Fruit fly (Drosophila melanogaster) whole organism, wandering third instar larva: ENCODE data around the gene CG33703.

Experiments
- CG32264 ChIP-seq: fragments of 200-800 bp; sonication (Bioruptor generic); optimal IDR thresholded peaks from 2 replicates; lab custom pipeline; 2016; ENCODE audit warnings: missing biosample characterization, missing genetic modification characterization
- CG9705 ChIP-seq: fragments of 200-800 bp; sonication (Bioruptor generic); optimal IDR thresholded peaks from 2 replicates; lab custom pipeline; 2018; ENCODE audit warnings: missing biosample characterization, mild to moderate bottlenecking, missing genetic modification characterization
- CrebA ChIP-seq: fragments of 200-800 bp; sonication (Bioruptor generic); optimal IDR thresholded peaks from 2 replicates; lab custom pipeline; 2016; ENCODE audit warnings: missing biosample characterization, mild to moderate bottlenecking, missing genetic modification characterization, borderline replicate concordance
- Dfd ChIP-seq: fragments of >200 bp; optimal IDR thresholded peaks from 2 replicates; lab custom pipeline; 2017; ENCODE audit warnings: missing biosample characterization, missing genetic modification characterization
- Dif ChIP-seq: fragments of 200-275, 200-300 bp; sonication (Bioruptor generic); optimal IDR thresholded peaks from 2 replicates; lab custom pipeline; 2018; ENCODE audit warnings: missing biosample characterization, missing genetic modification characterization; ENCODE audit not compliant: partially characterized antibody
- GATAd ChIP-seq: sonication (Bioruptor generic); optimal IDR thresholded peaks from 2 replicates; lab custom pipeline; 2016; ENCODE audit warnings: missing biosample characterization, missing genetic modification characterization
- HLH106 ChIP-seq: fragments of 200-800 bp; optimal IDR thresholded peaks from 3 replicates; lab custom pipeline; 2019; ENCODE audit warnings: missing biosample characterization, mild to moderate bottlenecking, missing genetic modification characterization, moderate library complexity
- Hnf4 ChIP-seq: fragments of 200-800 bp; sonication (Bioruptor generic); optimal IDR thresholded peaks from 2 replicates; lab custom pipeline; 2016; ENCODE audit warnings: missing biosample characterization, mild to moderate bottlenecking, missing genetic modification characterization
- Hr78 ChIP-seq: fragments of >200 bp; optimal IDR thresholded peaks from 2 replicates; lab custom pipeline; 2017; ENCODE audit warnings: missing biosample characterization, missing genetic modification characterization
- Hr83 ChIP-seq: fragments of 200-300 bp; sonication (Bioruptor generic); optimal IDR thresholded peaks from 2 replicates; lab custom pipeline; 2016; ENCODE audit warnings: missing biosample characterization, mild to moderate bottlenecking, missing genetic modification characterization, moderate library complexity; ENCODE audit not compliant: poor library complexity, severe bottlenecking
- Jra ChIP-seq: sonication (Bioruptor generic); optimal IDR thresholded peaks from 2 replicates; lab custom pipeline; 2016; ENCODE audit warnings: missing biosample characterization, missing genetic modification characterization
- Mio ChIP-seq: sonication (Bioruptor generic); optimal IDR thresholded peaks from 2 replicates; lab custom pipeline; 2016; ENCODE audit warnings: missing biosample characterization, missing genetic modification characterization
- Myc ChIP-seq: fragments of >200 bp; optimal IDR thresholded peaks from 2 replicates; lab custom pipeline; 2017
- N ChIP-seq: fragments of >200 bp; optimal IDR thresholded peaks from 2 replicates; lab custom pipeline; 2018; ENCODE audit warnings: missing biosample characterization, missing external identifiers, missing genetic modification characterization
- OdsH ChIP-seq: fragments of 200-800 bp; sonication (Bioruptor generic); optimal IDR thresholded peaks from 2 replicates; lab custom pipeline; 2016; ENCODE audit warnings: missing biosample characterization, mild to moderate bottlenecking, missing genetic modification characterization
- Rel ChIP-seq, 2 experiments: fragments of 200-800 bp; sonication (Bioruptor generic) in 1 of 2; optimal IDR thresholded peaks; 2 replicates in 1 of 2; 3 replicates in 1 of 2; lab custom pipeline; 2016 to 2019; ENCODE audit warnings: mild to moderate bottlenecking in 2 of 2, missing biosample characterization in 2 of 2, missing genetic modification characterization in 2 of 2, moderate library complexity in 1 of 2
- Sp1 ChIP-seq: fragments of 200-800 bp; sonication (Bioruptor generic); optimal IDR thresholded peaks from 3 replicates; lab custom pipeline; 2019; ENCODE audit warnings: missing biosample characterization, mild to moderate bottlenecking, missing genetic modification characterization, moderate library complexity
- brk ChIP-seq: fragments of 200-800 bp; sonication (Bioruptor generic); optimal IDR thresholded peaks from 2 replicates; lab custom pipeline; 2016; ENCODE audit warnings: missing biosample characterization, mild to moderate bottlenecking, missing genetic modification characterization
- dl ChIP-seq, 2 experiments: fragments of 175-275, 200-275 bp in 1 of 2; fragments of 200-275 bp in 1 of 2; sonication (Bioruptor generic); optimal IDR thresholded peaks; lab custom pipeline; 2018; ENCODE audit warnings: mild to moderate bottlenecking in 2 of 2, missing biosample characterization in 2 of 2, missing genetic modification characterization in 2 of 2, moderate library complexity in 2 of 2; ENCODE audit not compliant: partially characterized antibody in 2 of 2, insufficient read depth in 1 of 2
- dmrt93B ChIP-seq: fragments of 200-800 bp; sonication (Bioruptor generic); optimal IDR thresholded peaks from 2 replicates; lab custom pipeline; 2018; ENCODE audit warnings: missing biosample characterization, mild to moderate bottlenecking, missing genetic modification characterization
- ey ChIP-seq: fragments of 200-800 bp; sonication (Bioruptor generic); optimal IDR thresholded peaks from 2 replicates; lab custom pipeline; 2016; ENCODE audit warnings: missing biosample characterization, missing genetic modification characterization
- foxo ChIP-seq, 2 experiments: fragments of 200-800 bp; sonication (Bioruptor generic); optimal IDR thresholded peaks; 2 replicates in 1 of 2; 3 replicates in 1 of 2; lab custom pipeline; 2016 to 2017; ENCODE audit warnings: missing biosample characterization in 2 of 2, missing genetic modification characterization in 2 of 2
- fru ChIP-seq: fragments of 200-800 bp; sonication (Bioruptor generic); optimal IDR thresholded peaks from 3 replicates; lab custom pipeline; 2016; ENCODE audit warnings: missing biosample characterization, mild to moderate bottlenecking, missing genetic modification characterization
- h ChIP-seq: fragments of 200-800 bp; sonication (Bioruptor generic); optimal IDR thresholded peaks from 3 replicates; lab custom pipeline; 2016; ENCODE audit warnings: missing biosample characterization, mild to moderate bottlenecking, missing genetic modification characterization
- jim ChIP-seq: fragments of 175-275, 200-325 bp; sonication (Bioruptor generic); optimal IDR thresholded peaks from 2 replicates; lab custom pipeline; 2016; ENCODE audit warnings: missing biosample characterization, mild to moderate bottlenecking, missing genetic modification characterization
- lola ChIP-seq: fragments of >200 bp; optimal IDR thresholded peaks from 2 replicates; lab custom pipeline; 2017; ENCODE audit warnings: missing biosample characterization, missing genetic modification characterization
- psq ChIP-seq: fragments of 200-800 bp; sonication (Bioruptor generic); optimal IDR thresholded peaks from 3 replicates; lab custom pipeline; 2017; ENCODE audit warnings: missing biosample characterization, mild to moderate bottlenecking, missing genetic modification characterization, moderate library complexity
- rgr ChIP-seq: fragments of 200-800 bp; sonication (Bioruptor generic); optimal IDR thresholded peaks from 3 replicates; lab custom pipeline; 2016; ENCODE audit warnings: missing biosample characterization, mild to moderate bottlenecking, missing genetic modification characterization
- sage ChIP-seq: fragments of 200-800 bp; sonication (Bioruptor generic); optimal IDR thresholded peaks from 2 replicates; lab custom pipeline; 2016; ENCODE audit warnings: missing biosample characterization, mild to moderate bottlenecking, missing genetic modification characterization
- tai ChIP-seq: sonication (Bioruptor generic); optimal IDR thresholded peaks from 2 replicates; lab custom pipeline; 2016; ENCODE audit warnings: missing biosample characterization, missing genetic modification characterization
- usp ChIP-seq: fragments of >200 bp; optimal IDR thresholded peaks from 2 replicates; lab custom pipeline; 2017; ENCODE audit warnings: missing biosample characterization, missing genetic modification characterization
- woc ChIP-seq: sonication (Bioruptor generic); optimal IDR thresholded peaks from 2 replicates; lab custom pipeline; 2016; ENCODE audit warnings: missing biosample characterization, mild to moderate bottlenecking, missing genetic modification characterization

Gene CG33703

DNA sequence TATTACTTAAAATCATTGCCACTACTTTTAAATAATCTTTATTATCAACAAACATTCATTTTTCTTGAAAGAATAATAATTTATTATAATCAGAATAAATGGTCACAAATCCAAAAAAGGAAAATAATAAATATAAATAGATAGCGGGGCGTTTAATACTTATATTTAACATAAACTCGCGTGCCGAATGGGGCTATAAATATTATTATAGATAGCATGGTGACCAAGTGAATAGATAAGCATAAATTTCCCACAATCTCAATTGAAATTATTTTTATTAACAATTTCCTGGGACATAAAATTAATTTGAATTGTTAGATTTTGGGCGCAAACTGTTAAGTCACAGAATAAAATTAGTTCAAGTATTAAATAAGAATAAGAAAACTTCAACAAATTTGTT, 6.0 kb downstream of the CG33703 start:
- TF ChIP-seq CG9705 = no peak
- no peak for TF ChIP-seq h (GFP tag; lab: Kevin White, UChicago)
- TF ChIP-seq fru = no peak
- TF ChIP-seq Hnf4 = no peak
- TF ChIP-seq, all 38 proteins: peak for 0

DNA sequence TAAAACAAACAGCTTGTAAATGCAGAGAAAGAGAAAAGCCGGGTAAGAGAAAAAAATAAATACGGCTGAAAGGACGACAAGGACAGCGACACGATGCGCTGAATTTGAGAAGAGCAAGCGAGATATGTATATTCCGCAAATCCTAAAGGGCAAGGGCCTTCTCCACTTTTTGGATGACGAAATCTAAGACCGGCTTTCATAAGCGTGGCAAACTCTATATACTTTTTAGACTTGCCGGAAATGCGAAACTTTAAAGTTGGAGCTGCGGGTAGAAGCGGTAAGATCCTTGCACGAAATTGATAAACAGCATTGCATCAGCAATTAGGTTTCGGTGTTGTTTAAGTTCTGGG, 6.8 kb downstream of the CG33703 start:
- TF ChIP-seq Jra (no peak), dl (GFP tag; optimal IDR thresholded peaks at IDR 0.05; lab: Kevin White, UChicago; ENCODE audit: insufficient read depth in 1 of 2, partially characterized antibody in 2 of 2) (no peak)

DNA sequence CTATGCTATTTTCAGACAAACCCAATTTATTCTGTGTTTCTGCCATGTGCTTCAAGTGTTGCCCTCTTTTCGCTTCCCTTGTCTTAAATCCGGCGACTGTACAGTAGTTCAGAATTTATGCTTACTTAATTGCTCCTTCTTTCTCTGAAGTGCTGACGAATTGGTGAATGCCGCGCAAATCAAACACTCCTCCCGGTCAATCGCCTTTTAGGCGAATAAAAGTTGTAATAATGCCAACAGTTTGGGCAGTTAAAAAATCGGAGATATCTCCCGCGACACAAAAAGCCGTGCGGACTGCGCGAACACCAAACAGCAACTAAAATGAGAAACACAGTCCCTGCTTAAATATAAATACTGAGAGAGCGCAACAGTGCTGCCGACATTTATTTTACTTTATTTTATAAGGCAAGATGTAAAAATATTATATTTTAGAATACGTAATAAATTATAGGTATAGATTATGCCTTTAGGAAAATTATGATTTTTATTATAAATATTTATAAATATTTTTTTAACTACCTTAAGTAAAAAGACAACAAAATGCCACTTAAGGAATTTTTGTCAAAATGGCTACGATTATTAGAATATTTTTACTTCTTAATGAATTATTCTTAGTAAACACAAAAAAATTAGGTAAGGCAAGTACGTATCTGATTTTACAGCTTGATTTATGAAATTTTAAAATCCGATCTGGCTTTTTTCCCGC, 7.3 kb downstream of the CG33703 start, which contains the start of gene path:
Gene path, minus strand, starts transcription at position 322 of the 706 bp plus-strand sequence.
- TF ChIP-seq N (no peak), usp (GFP tag; lab: Kevin White, UChicago) (no peak), foxo (GFP tag; optimal IDR thresholded peaks at IDR 0.05; lab: Kevin White, UChicago) (peak in 1 of 2 experiments; percentile 27), CrebA (GFP tag; lab: Kevin White, UChicago) (no peak), Hnf4 (peak; percentile 39), ey (GFP tag; lab: Kevin White, UChicago) (no peak), Mio (GFP tag; lab: Kevin White, UChicago) (no peak), Dif (GFP tag; lab: Kevin White, UChicago) (peak; percentile 27), Dfd (no peak), Hr78 (GFP tag; lab: Kevin White, UChicago) (no peak), Sp1 (peak; percentile 65), Jra (peak; percentile 14), OdsH (no peak), sage (GFP tag; lab: Kevin White, UChicago) (no peak), CG9705 (no peak), Myc (peak; percentile 90), psq (no peak), h (GFP tag; lab: Kevin White, UChicago) (no peak), woc (GFP tag; lab: Kevin White, UChicago) (peak; percentile 35), Hr83 (GFP tag; lab: Kevin White, UChicago) (peak; percentile 65), lola (GFP tag; lab: Kevin White, UChicago) (no peak), tai (GFP tag; lab: Kevin White, UChicago) (peak; percentile 42), dl (GFP tag; optimal IDR thresholded peaks at IDR 0.05; lab: Kevin White, UChicago; ENCODE audit: insufficient read depth in 1 of 2, partially characterized antibody in 2 of 2) (no peak), fru (peak; percentile 4), Rel (GFP tag; optimal IDR thresholded peaks at IDR 0.05; lab: Kevin White, UChicago) (no peak), Rel (tag; optimal IDR thresholded peaks at IDR 0.05; lab: Kevin White, UChicago) (peak; percentile 49), dmrt93B (GFP tag; lab: Kevin White, UChicago) (no peak), GATAd (GFP tag; lab: Kevin White, UChicago) (no peak), HLH106 (peak; percentile 58), rgr (GFP tag; lab: Kevin White, UChicago) (peak; percentile 8), brk (GFP tag; lab: Kevin White, UChicago) (no peak), jim (GFP tag; lab: Kevin White, UChicago) (peak; percentile 37)
- TF ChIP-seq, all 38 proteins: peak for 14

DNA sequence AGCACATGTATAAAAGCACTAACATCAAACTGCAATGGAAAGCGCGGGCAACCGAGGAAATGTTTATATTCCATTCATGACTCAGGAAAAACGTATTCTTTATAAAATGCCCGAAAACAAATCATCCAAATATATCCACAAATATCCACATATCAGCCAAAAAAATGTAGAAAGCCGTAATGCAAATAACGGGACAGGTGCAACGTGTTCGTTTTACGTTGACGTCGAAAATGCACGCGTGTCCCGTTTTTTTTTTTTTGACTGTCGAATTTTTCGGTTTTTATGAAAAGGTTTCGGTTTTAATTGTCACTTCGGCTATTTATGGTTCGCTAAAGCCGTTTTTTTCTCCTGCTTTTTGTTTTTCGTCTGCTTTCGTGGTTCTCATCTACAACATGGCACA, 7.9 kb downstream of the CG33703 start:
- TF ChIP-seq h (GFP tag; lab: Kevin White, UChicago) (no peak), Hnf4 (no peak), sage (GFP tag; lab: Kevin White, UChicago) (no peak), CrebA (GFP tag; lab: Kevin White, UChicago) (no peak), CG32264 (GFP tag; lab: Kevin White, UChicago) (no peak), foxo (GFP tag; optimal IDR thresholded peaks at IDR 0.05; lab: Kevin White, UChicago) (no peak), usp (GFP tag; lab: Kevin White, UChicago) (no peak), ey (GFP tag; lab: Kevin White, UChicago) (no peak), GATAd (GFP tag; lab: Kevin White, UChicago) (no peak)
